Worm (Caenorhabditis elegans) whole organism, mixed stage, embryonic: Measurements from ENCODE around the gene K11D12.13.

Source experiments
- blmp-1 ChIP-seq: fragments of 150-350 bp; optimal IDR thresholded peaks from 2 replicates; lab custom pipeline; 2014; ENCODE audit warnings: missing biosample characterization, missing genetic modification characterization
- ceh-43 ChIP-seq: fragments of 200-800 bp; sonication (Bioruptor generic); optimal IDR thresholded peaks from 2 replicates; lab custom pipeline; 2018; ENCODE audit warnings: mild to moderate bottlenecking, missing genetic modification characterization, moderate library complexity, missing compliant biosample characterization
- lin-13 ChIP-seq: fragments of 150-350 bp; optimal IDR thresholded peaks from 2 replicates; lab custom pipeline; 2014; ENCODE audit warnings: missing biosample characterization, missing genetic modification characterization
- mab-5 ChIP-seq: fragments of 150-350 bp; optimal IDR thresholded peaks from 2 replicates; lab custom pipeline; 2014; ENCODE audit warnings: missing biosample characterization, missing genetic modification characterization
- nhr-12 ChIP-seq: fragments of 150-350 bp; optimal IDR thresholded peaks from 2 replicates; lab custom pipeline; 2014; ENCODE audit warnings: missing biosample characterization, missing genetic modification characterization
- nhr-28 ChIP-seq: fragments of 150-350 bp; optimal IDR thresholded peaks from 2 replicates; lab custom pipeline; 2014; ENCODE audit warnings: missing biosample characterization, missing genetic modification characterization
- pha-4 ChIP-seq: fragments of 150-350 bp; optimal IDR thresholded peaks from 2 replicates; lab custom pipeline; 2018; ENCODE audit warnings: missing biosample characterization, missing genetic modification reagents, missing genetic modification characterization
- snpc-4 ChIP-seq: fragments of 150-350 bp; optimal IDR thresholded peaks from 2 replicates; lab custom pipeline; 2014; ENCODE audit warnings: missing biosample characterization, missing genetic modification characterization

DNA sequence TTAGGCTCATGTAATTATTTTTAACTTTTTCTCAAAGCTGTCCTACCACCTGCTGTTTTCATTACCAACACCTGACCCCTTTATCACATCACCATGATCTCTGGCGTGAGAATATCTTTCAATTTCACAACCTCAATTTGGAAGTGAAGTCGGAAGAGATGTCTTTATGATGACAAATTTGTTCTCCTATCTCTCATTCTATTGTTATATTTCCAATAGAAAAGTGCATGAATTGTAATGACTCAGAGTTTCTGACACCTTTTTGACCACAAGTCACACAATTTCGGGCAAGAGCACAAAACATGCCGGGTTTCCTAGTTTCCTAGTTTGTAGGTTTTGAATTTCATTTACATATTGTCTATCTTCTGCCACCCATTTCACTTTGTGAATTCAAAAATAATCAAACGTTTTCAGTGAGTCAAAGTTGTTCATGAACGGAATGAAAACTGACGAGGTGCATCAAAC, 14.4 kb upstream of the K11D12.13 start, which contains the start of gene srr-4:
- TF ChIP-seq mab-5 (tag; lab: Kevin White, UChicago) (no peak), ceh-43 (no peak), nhr-12 (tag; lab: Kevin White, UChicago) (no peak), lin-13 (tag; lab: Kevin White, UChicago) (no peak), snpc-4 (no peak), pha-4 (tag; lab: Kevin White, UChicago) (no peak), blmp-1 (no peak), nhr-28 (no peak)
